Worm (Caenorhabditis elegans): ENCODE measurements around the gene T06A1.1.

The T06A1.1 gene

ce11 chrV:1918030-1918559 is 7.3 kb downstream of the T06A1.1 start, which contains the start of gene Y32G9A.2:
Gene Y32G9A.2 (plus strand): TSS chrV:1918509.
- TF ChIP-seq syd-9 (tag; optimal IDR thresholded peaks at IDR 0.05), result no peak

DNA sequence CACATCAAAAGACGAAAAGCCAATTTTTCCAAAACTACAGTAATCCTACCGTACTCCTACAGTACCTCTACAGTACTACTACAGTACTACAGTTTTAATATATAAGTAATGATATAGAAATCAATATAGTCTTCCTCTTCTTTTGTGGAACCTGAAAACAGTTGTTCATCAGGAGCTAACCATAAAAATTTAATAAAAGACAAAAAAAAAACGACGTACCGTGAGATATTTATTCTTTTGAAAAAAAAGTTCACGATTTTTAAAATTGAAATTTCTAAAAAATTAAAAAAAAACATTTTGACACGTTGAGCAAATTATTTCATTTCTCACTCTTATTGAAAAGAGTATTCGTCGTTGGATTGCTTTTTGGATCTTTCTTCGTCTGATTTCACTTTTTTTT is 14.3 kb downstream of the T06A1.1 start, which contains the start of gene Y32G9A.3:
Y32G9A.3 (plus strand) TSS at position 301 of the 400 bp plus-strand sequence.
- TF ChIP-seq ceh-48 (tag; optimal IDR thresholded peaks at IDR 0.05) (no peak), pag-3 (tag; optimal IDR thresholded peaks at IDR 0.05; ENCODE audit: borderline replicate concordance) (no peak), ceh-14 (tag; optimal IDR thresholded peaks at IDR 0.05) (no peak), pha-4 (tag; optimal IDR thresholded peaks at IDR 0.05) (no peak), dve-1 (tag; optimal IDR thresholded peaks at IDR 0.05) (no peak), madf-2 (tag; optimal IDR thresholded peaks at IDR 0.05) (no peak), nhr-11 (tag; optimal IDR thresholded peaks at IDR 0.05) (no peak), fkh-6 (tag; optimal IDR thresholded peaks at IDR 0.05) (no peak)

- TF ChIP-seq ceh-30 (tag; optimal IDR thresholded peaks at IDR 0.05) (no peak), hlh-30 (tag; optimal IDR thresholded peaks at IDR 0.05; ENCODE audit: insufficient read depth) (no peak), fkh-10 (GFP tag; optimal IDR thresholded peaks at IDR 0.05) (no peak), F13H6.1 (tag; optimal IDR thresholded peaks at IDR 0.05) (no peak), che-1 (tag; optimal IDR thresholded peaks at IDR 0.05) (no peak), ceh-45 (GFP tag; IDR thresholded peaks at IDR 0.05) (no peak)
Observed at ce11 chrV:1908542-1908941, 16.8 kb downstream of the T06A1.1 start, which contains the start of gene srp-3. Gene srp-3 (plus strand): TSS chrV:1908842.

DNA sequence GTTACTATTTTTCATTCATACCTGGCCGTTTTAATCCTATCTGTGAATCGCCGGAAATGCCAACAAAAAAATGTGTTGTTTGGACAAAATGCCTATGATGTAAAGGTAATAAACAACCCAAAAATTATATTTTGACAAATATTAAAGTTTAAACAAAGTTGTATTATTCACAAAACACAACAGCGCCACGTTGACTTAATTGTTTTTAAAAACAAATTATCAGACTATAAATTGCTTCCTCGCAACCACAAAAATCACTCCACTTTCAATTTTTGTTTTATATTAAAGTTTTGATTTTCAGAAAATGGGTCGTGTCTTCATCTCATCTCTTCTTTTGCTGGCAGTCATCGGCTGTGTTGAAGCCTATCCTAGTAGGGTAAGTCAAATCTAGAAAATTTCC is 18.0 kb downstream of the T06A1.1 start, which contains the start of gene Y32G9A.5:
Y32G9A.5 (plus strand) TSS at position 301 of the 400 bp plus-strand sequence.
- TF ChIP-seq pat-9 (tag; optimal IDR thresholded peaks at IDR 0.05) (no peak), unc-42 (tag; optimal IDR thresholded peaks at IDR 0.05) (no peak), nhr-11 (tag; optimal IDR thresholded peaks at IDR 0.05) (no peak), fkh-10 (GFP tag; optimal IDR thresholded peaks at IDR 0.05) (no peak), C08G9.2 (tag; optimal IDR thresholded peaks at IDR 0.05) (no peak), pag-3 (tag; optimal IDR thresholded peaks at IDR 0.05; ENCODE audit: borderline replicate concordance) (no peak), nfya-1 (tag; optimal IDR thresholded peaks at IDR 0.05) (no peak), elt-2 (tag; optimal IDR thresholded peaks at IDR 0.05) (no peak), pax-1 (tag; optimal IDR thresholded peaks at IDR 0.05) (no peak), ceh-14 (tag; optimal IDR thresholded peaks at IDR 0.05) (no peak), tbx-7 (tag; optimal IDR thresholded peaks at IDR 0.05) (no peak), dve-1 (tag; optimal IDR thresholded peaks at IDR 0.05) (no peak), fax-1 (tag; optimal IDR thresholded peaks at IDR 0.05) (no peak), rnt-1 (tag; optimal IDR thresholded peaks at IDR 0.05) (no peak), ceh-19 (GFP tag; optimal IDR thresholded peaks at IDR 0.05) (no peak), ahr-1 (tag; optimal IDR thresholded peaks at IDR 0.05) (no peak)

ce11 chrV:1895483-1895882 is 29.9 kb downstream of the T06A1.1 start, which contains the start of gene nphp-2:
Gene nphp-2 (plus strand): TSS chrV:1895783.
- TF ChIP-seq tbx-2 (tag; optimal IDR thresholded peaks at IDR 0.05), result no peak
- no peak for TF ChIP-seq elt-4 (tag; optimal IDR thresholded peaks at IDR 0.05)
- no peak for TF ChIP-seq rnt-1 (tag; optimal IDR thresholded peaks at IDR 0.05)
- no peak for TF ChIP-seq ceh-31 (tag; optimal IDR thresholded peaks at IDR 0.05)
- TF ChIP-seq ztf-16 (tag; optimal IDR thresholded peaks at IDR 0.05), result no peak
- no peak for TF ChIP-seq fax-1 (tag; optimal IDR thresholded peaks at IDR 0.05)
- no peak for TF ChIP-seq pat-9 (tag; optimal IDR thresholded peaks at IDR 0.05)
- TF ChIP-seq ceh-24 (tag; optimal IDR thresholded peaks at IDR 0.05), result no peak
- TF ChIP-seq pha-4 (tag; optimal IDR thresholded peaks at IDR 0.05), result no peak
- TF ChIP-seq ceh-19 (GFP tag; optimal IDR thresholded peaks at IDR 0.05), result no peak
- TF ChIP-seq pros-1 (tag; optimal IDR thresholded peaks at IDR 0.05), result no peak
- TF ChIP-seq F13H6.1 (tag; optimal IDR thresholded peaks at IDR 0.05), result no peak
- TF ChIP-seq unc-55 (GFP tag; optimal IDR thresholded peaks at IDR 0.05), result no peak
- TF ChIP-seq ceh-34 (tag; optimal IDR thresholded peaks at IDR 0.05), result no peak
- no peak for TF ChIP-seq fkh-6 (tag; optimal IDR thresholded peaks at IDR 0.05)
- no peak for TF ChIP-seq unc-86 (tag; optimal IDR thresholded peaks at IDR 0.05)
